Worm (Caenorhabditis elegans) whole organism, young adult: Measurements from ENCODE around the gene sri-71.
A peak's percentile ranks its signal among the peaks of the same experiment; 100 is the strongest.
"Not testable (repeated sequence)": the region's sequence is repeated elsewhere in the genome, so short reads cannot be mapped to it uniquely, and the experiment has no call there.

Experiments used
- B0261.1 ChIP-seq: sonication (generic microtip); optimal IDR thresholded peaks from 2 replicates; lab custom pipeline; 2016; ENCODE audit warnings: mild to moderate bottlenecking, missing genetic modification characterization, moderate library complexity, missing compliant biosample characterization
- D2030.7 ChIP-seq: fragments of 200-800 bp; sonication (Bioruptor generic); IDR thresholded peaks from 2 replicates; pipeline ENCODE4 v1.3.6; 2022; ENCODE audit warnings: missing genetic modification reagents, missing genetic modification characterization, missing compliant biosample characterization
- F22D6.2 ChIP-seq: sonication (generic microtip); optimal IDR thresholded peaks from 2 replicates; lab custom pipeline; 2016; ENCODE audit warnings: mild to moderate bottlenecking, missing genetic modification characterization, missing compliant biosample characterization
- F23B12.7 ChIP-seq: sonication (generic microtip); optimal IDR thresholded peaks from 2 replicates; lab custom pipeline; 2017; ENCODE audit warnings: missing genetic modification characterization, mild to moderate bottlenecking, missing compliant biosample characterization, antibody characterized with exemption, moderate library complexity; ENCODE audit not compliant: insufficient read depth
- F39B2.1 ChIP-seq: fragments of 200-800 bp; sonication (Bioruptor generic); IDR thresholded peaks from 2 replicates; pipeline ENCODE4 v1.3.6; 2022; ENCODE audit warnings: missing genetic modification reagents, missing genetic modification characterization, missing compliant biosample characterization
- F52B5.7 ChIP-seq: sonication (generic microtip); optimal IDR thresholded peaks from 2 replicates; lab custom pipeline; 2016; ENCODE audit warnings: mild to moderate bottlenecking, missing genetic modification characterization, missing compliant biosample characterization
- F57A8.1 ChIP-seq: fragments of 200-800 bp; sonication (Bioruptor generic); optimal IDR thresholded peaks from 2 replicates; lab custom pipeline; 2018; ENCODE audit warnings: mild to moderate bottlenecking, missing genetic modification characterization, moderate library complexity, missing compliant biosample characterization
- Y67H2A.10 ChIP-seq: fragments of 200-800 bp; sonication (Bioruptor generic); conservative IDR thresholded peaks from 2 replicates; pipeline ENCODE4 v1.3.6; 2022; ENCODE audit warnings: missing genetic modification reagents, missing genetic modification characterization, missing compliant biosample characterization
- Y95B8A.8 ChIP-seq: fragments of 200-800 bp; sonication (Bioruptor generic); IDR thresholded peaks from 2 replicates; pipeline ENCODE4 v1.3.6; 2022; ENCODE audit warnings: missing genetic modification reagents, missing genetic modification characterization, missing compliant biosample characterization
- ama-1 ChIP-seq, 3 experiments: fragments of 150-350 bp in 1 of 3; sonication (generic microtip) in 2 of 3; optimal IDR thresholded peaks; 2 replicates each; lab custom pipeline; 2014 to 2018; ENCODE audit warnings: missing biosample characterization in 2 of 3, missing genetic modification characterization in 2 of 3, missing genetic modification reagents in 2 of 3
- aptf-3 ChIP-seq: fragments of 200-800 bp; sonication (Bioruptor generic); IDR thresholded peaks from 2 replicates; pipeline ENCODE4 v1.3.6; 2022; ENCODE audit warnings: missing genetic modification characterization, missing compliant biosample characterization
- atf-7 ChIP-seq: sonication (generic microtip); optimal IDR thresholded peaks from 2 replicates; lab custom pipeline; 2017; ENCODE audit warnings: mild to moderate bottlenecking, missing genetic modification characterization, missing compliant biosample characterization
- attf-5 ChIP-seq: fragments of 200-800 bp; sonication (Bioruptor generic); optimal IDR thresholded peaks from 2 replicates; lab custom pipeline; 2018; ENCODE audit warnings: mild to moderate bottlenecking, missing genetic modification characterization, missing compliant biosample characterization
- cebp-2 ChIP-seq: fragments of 200-800 bp; sonication (Bioruptor generic); IDR thresholded peaks from 2 replicates; pipeline ENCODE4 v1.3.6; 2022; ENCODE audit warnings: missing genetic modification characterization, missing compliant biosample characterization
- ceh-79 ChIP-seq: sonication (generic microtip); optimal IDR thresholded peaks from 2 replicates; lab custom pipeline; 2017; ENCODE audit warnings: mild to moderate bottlenecking, missing genetic modification characterization, missing compliant biosample characterization
- egl-44 ChIP-seq: fragments of 200-800 bp; sonication (Bioruptor generic); IDR thresholded peaks from 2 replicates; pipeline ENCODE4 v1.3.6; 2022; ENCODE audit warnings: missing genetic modification reagents, missing genetic modification characterization, missing compliant biosample characterization
- egrh-3 ChIP-seq: fragments of 200-800 bp; sonication (Bioruptor generic); IDR thresholded peaks from 2 replicates; pipeline ENCODE4 v1.3.6; 2022; ENCODE audit warnings: missing genetic modification reagents, missing genetic modification characterization, missing compliant biosample characterization
- let-607 ChIP-seq, 2 experiments: fragments of 200-800 bp in 1 of 2; sonication (Bioruptor generic) in 1 of 2; sonication (generic microtip) in 1 of 2; optimal IDR thresholded peaks; 2 replicates each; lab custom pipeline; 2016 to 2018; ENCODE audit warnings: mild to moderate bottlenecking in 2 of 2, missing compliant biosample characterization in 2 of 2, missing genetic modification characterization in 2 of 2, moderate library complexity in 2 of 2, missing genotype in 1 of 2
- lsl-1 ChIP-seq: fragments of 200-800 bp; sonication (Bioruptor generic); optimal IDR thresholded peaks from 2 replicates; lab custom pipeline; 2018; ENCODE audit warnings: mild to moderate bottlenecking, missing genetic modification characterization, moderate library complexity, missing compliant biosample characterization
- madf-10 ChIP-seq: sonication (generic microtip); optimal IDR thresholded peaks from 2 replicates; lab custom pipeline; 2016; ENCODE audit warnings: mild to moderate bottlenecking, missing genetic modification characterization, missing compliant biosample characterization
- madf-8 ChIP-seq: fragments of 200-800 bp; sonication (Bioruptor generic); conservative IDR thresholded peaks from 2 replicates; pipeline ENCODE4 v1.3.6; 2022; ENCODE audit warnings: missing genetic modification reagents, missing genetic modification characterization, missing compliant biosample characterization
- mxl-1 ChIP-seq: sonication (generic microtip); optimal IDR thresholded peaks from 2 replicates; lab custom pipeline; 2016; ENCODE audit warnings: missing genetic modification characterization, missing compliant biosample characterization
- nfya-1 ChIP-seq: sonication (generic microtip); optimal IDR thresholded peaks from 2 replicates; lab custom pipeline; 2017; ENCODE audit warnings: antibody characterized with exemption, missing compliant biosample characterization, missing genetic modification characterization, borderline replicate concordance; ENCODE audit not compliant: insufficient read depth
- nfya-2 ChIP-seq: fragments of 200-800 bp; sonication (Bioruptor generic); IDR thresholded peaks from 2 replicates; pipeline ENCODE4 v1.3.6; 2022; ENCODE audit warnings: missing genetic modification reagents, missing genetic modification characterization, missing compliant biosample characterization
- nfyb-1 ChIP-seq: fragments of 200-800 bp; sonication (Bioruptor generic); IDR thresholded peaks from 2 replicates; pipeline ENCODE4 v1.3.6; 2022; ENCODE audit warnings: missing genetic modification reagents, missing genetic modification characterization, missing compliant biosample characterization
- nhr-179 ChIP-seq: sonication (generic microtip); optimal IDR thresholded peaks from 2 replicates; lab custom pipeline; 2016; ENCODE audit warnings: mild to moderate bottlenecking, missing genetic modification characterization, missing compliant biosample characterization
- nhr-27 ChIP-seq: fragments of 200-800 bp; sonication (Bioruptor generic); optimal IDR thresholded peaks from 2 replicates; lab custom pipeline; 2018; ENCODE audit warnings: mild to moderate bottlenecking, missing genetic modification characterization, moderate library complexity, missing compliant biosample characterization
- nhr-80 ChIP-seq: sonication (generic microtip); optimal IDR thresholded peaks from 2 replicates; lab custom pipeline; 2016; ENCODE audit warnings: missing genetic modification characterization, missing compliant biosample characterization
- nhr-90 ChIP-seq: sonication (generic microtip); optimal IDR thresholded peaks from 2 replicates; lab custom pipeline; 2016; ENCODE audit warnings: missing genotype, mild to moderate bottlenecking, missing genetic modification characterization, missing compliant biosample characterization
- rec-8 ChIP-seq, 2 experiments: sonication (generic microtip); optimal IDR thresholded peaks; 2 replicates each; lab custom pipeline; 2016; ENCODE audit warnings: mild to moderate bottlenecking in 2 of 2, missing genetic modification characterization in 2 of 2, missing genetic modification reagents in 2 of 2, missing genotype in 2 of 2, missing biosample characterization in 1 of 2, missing compliant biosample characterization in 1 of 2, moderate library complexity in 1 of 2
- repo-1 ChIP-seq: sonication (generic microtip); optimal IDR thresholded peaks from 2 replicates; lab custom pipeline; 2017; ENCODE audit warnings: mild to moderate bottlenecking, missing genetic modification characterization, missing compliant biosample characterization
- rpc-1 ChIP-seq, 2 experiments: fragments of 150-350 bp in 1 of 2; sonication (generic microtip) in 1 of 2; optimal IDR thresholded peaks; 2 replicates each; lab custom pipeline; 2014 to 2018; ENCODE audit warnings: missing biosample characterization in 1 of 2, missing genetic modification characterization in 1 of 2, missing genetic modification reagents in 1 of 2, missing genotype in 1 of 2
- ztf-22 ChIP-seq: fragments of 200-800 bp; sonication (Bioruptor generic); optimal IDR thresholded peaks from 2 replicates; lab custom pipeline; 2018; ENCODE audit warnings: mild to moderate bottlenecking, missing genetic modification characterization, moderate library complexity, missing compliant biosample characterization
- ztf-28 ChIP-seq: fragments of 200-800 bp; sonication (Bioruptor generic); IDR thresholded peaks from 2 replicates; pipeline ENCODE4 v1.3.6; 2022; ENCODE audit warnings: missing genetic modification reagents, missing genetic modification characterization, missing compliant biosample characterization

sri-71 gene

DNA sequence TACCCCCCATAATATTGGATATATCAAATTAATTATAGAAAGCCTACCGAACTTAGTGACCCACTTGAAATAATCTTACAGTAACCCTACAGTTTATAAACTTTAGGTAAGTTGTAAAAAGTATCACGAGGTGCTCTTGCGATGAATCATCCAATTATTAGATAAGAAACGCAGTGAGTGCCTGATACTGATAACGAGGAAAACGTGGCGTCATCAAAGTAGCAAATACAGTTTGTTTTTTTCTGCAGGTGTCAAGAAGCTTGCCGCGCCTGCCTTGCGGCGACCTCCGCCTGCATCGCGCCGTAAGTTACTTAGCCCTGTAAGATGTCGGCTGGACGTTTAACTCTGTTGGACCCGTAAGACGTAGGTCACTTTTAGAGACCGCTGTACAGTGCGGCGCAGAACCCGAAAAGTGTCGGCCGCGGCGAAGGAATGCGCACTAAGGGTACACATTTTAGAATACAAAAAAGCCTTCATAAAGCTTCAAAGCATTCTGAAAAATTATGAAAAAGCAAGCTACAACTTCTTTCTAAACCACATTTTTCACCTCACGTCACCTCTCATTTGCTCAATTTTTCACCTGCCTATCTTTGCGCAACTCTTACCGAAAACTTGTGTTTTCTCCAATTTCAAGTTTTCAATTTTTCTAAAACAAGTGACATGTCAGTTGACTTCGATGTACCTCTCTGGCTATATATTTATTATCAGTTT lies 17.2 kb upstream of the sri-71 start, which contains the start of gene sri-38 (continued):
- TF ChIP-seq B0261.1 (tag; lab: Kevin White, UChicago), result no peak
- no peak for TF ChIP-seq ceh-79 (tag; lab: Kevin White, UChicago)
- no peak for TF ChIP-seq Y95B8A.8 (GFP tag; lab: Robert Waterston, UW)
- TF ChIP-seq madf-8 (GFP tag; lab: Robert Waterston, UW), result no peak
- TF ChIP-seq egrh-3, result no peak
- TF ChIP-seq ztf-22 (GFP tag; lab: Kevin White, UChicago), result no peak
- no peak for TF ChIP-seq nfyb-1 (GFP tag; lab: Robert Waterston, UW)
- TF ChIP-seq ama-1 (optimal IDR thresholded peaks at IDR 0.05; lab: Kevin White, UChicago), result no peak
- TF ChIP-seq ama-1 (GFP tag; optimal IDR thresholded peaks at IDR 0.05; lab: Kevin White, UChicago), result no peak
- peak; percentile 67 for TF ChIP-seq nhr-80 (tag; lab: Kevin White, UChicago)
- peak; percentile 56 for TF ChIP-seq atf-7

DNA sequence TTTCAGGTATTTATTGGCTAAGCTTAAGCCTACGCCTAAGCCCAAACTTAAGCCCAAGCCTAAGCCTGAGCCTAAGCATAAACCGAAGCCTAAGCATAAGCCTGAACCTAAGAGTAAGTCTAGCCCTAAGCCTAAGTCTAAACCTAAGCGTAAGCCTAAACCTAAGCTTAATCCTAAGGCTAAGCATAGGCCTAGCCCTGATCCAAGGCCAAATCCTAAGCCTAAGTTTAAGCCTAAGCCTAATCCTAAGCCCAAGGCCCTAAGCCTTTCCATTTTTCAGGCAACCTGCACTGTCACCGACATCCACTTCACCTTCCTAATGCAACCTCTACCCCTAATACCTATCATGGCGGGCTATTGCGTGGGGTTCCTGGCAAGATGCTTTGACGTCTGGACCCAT lies 16.5 kb upstream of the sri-71 start:
- TF ChIP-seq madf-10 (tag; lab: Kevin White, UChicago) (no peak), ztf-28 (GFP tag; lab: Robert Waterston, UW) (0 out of 2 replicates have a peak, but pooled peaks have one; percentile 9)
- TF ChIP-seq, all 124 proteins: peak for 1

ce11 chrII:2612278-2612677 lies 15.3 kb upstream of the sri-71 start, which contains the start of gene D2062.13:
Gene D2062.13, plus strand, starts transcription at chrII:2612578.
- not testable (repeated sequence) for TF ChIP-seq nhr-90 (tag; lab: Kevin White, UChicago); nfya-1 (tag; lab: Kevin White, UChicago); egl-44 (GFP tag; lab: Robert Waterston, UW)

ce11 chrII:2616634-2617033 lies 10.9 kb upstream of the sri-71 start, which contains the start of gene msrp-5:
Gene msrp-5, plus strand, starts transcription at chrII:2616934.
- not testable (repeated sequence) for TF ChIP-seq F52B5.7 (tag; lab: Kevin White, UChicago); D2030.7 (GFP tag; lab: Robert Waterston, UW); nhr-27 (tag; lab: Kevin White, UChicago)

DNA sequence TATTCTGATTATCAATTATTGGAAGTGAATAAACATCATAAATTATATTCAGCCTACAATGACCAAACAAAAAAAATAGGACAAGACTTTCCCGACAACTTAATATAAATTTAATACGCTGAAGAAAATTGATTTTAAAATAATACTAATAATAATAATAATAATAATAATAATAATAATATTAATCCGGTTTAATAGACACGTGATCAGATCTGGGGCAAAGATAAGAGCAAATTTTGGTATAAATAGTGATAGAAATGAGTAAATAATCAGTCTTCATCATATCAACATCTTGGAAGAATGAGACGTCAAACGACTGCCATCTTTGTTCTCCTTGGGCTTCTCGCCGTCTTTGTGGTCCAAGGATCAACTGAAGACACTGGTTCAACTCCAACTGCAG lies 8.4 kb upstream of the sri-71 start, which contains the start of gene msrp-6:
msrp-6 (plus strand) TSS at position 301 of the 400 bp plus-strand sequence.
- TF ChIP-seq Y67H2A.10 (GFP tag; lab: Robert Waterston, UW); mxl-1 (tag; lab: Kevin White, UChicago); D2030.7 (GFP tag; lab: Robert Waterston, UW): not testable (repeated sequence)

DNA sequence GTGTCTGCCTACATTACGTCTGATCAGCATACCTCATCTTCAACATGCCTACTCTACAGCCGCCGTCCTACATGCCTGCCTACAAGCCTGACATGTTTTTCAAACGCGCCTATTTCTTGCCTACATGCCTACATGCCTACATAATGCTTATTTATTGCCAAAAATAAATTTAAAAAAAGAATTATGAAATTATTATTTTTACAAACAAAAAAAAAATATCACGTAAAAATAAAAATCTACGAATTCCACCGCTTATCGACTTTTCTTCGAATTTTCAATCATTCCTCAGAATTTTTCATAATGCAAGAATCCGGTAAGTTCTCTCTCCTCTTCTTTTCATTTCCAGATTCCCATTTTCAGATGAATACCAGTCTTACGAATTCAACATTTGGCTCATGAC lies 5.1 kb upstream of the sri-71 start, which contains the start of gene D2062.5:
D2062.5 (plus strand) TSS at position 301 of the 400 bp plus-strand sequence.
- TF ChIP-seq rec-8 (tag; optimal IDR thresholded peaks at IDR 0.05; lab: Kevin White, UChicago) (no peak), ztf-28 (GFP tag; lab: Robert Waterston, UW) (no peak), F57A8.1 (GFP tag; lab: Kevin White, UChicago) (no peak), Y67H2A.10 (GFP tag; lab: Robert Waterston, UW) (no peak), nhr-179 (tag; lab: Kevin White, UChicago) (no peak), madf-8 (GFP tag; lab: Robert Waterston, UW) (no peak), nfya-2 (GFP tag; lab: Robert Waterston, UW) (no peak), aptf-3 (no peak), lsl-1 (GFP tag; lab: Kevin White, UChicago) (no peak), attf-5 (GFP tag; lab: Kevin White, UChicago) (no peak), repo-1 (tag; lab: Kevin White, UChicago) (no peak), F23B12.7 (tag; lab: Kevin White, UChicago) (no peak), F39B2.1 (GFP tag; lab: Robert Waterston, UW) (no peak), cebp-2 (GFP tag; lab: Robert Waterston, UW) (no peak), let-607 (tag; optimal IDR thresholded peaks at IDR 0.05; lab: Kevin White, UChicago) (no peak), rpc-1 (optimal IDR thresholded peaks at IDR 0.05; lab: Kevin White, UChicago) (no peak), rpc-1 (tag; optimal IDR thresholded peaks at IDR 0.05; lab: Kevin White, UChicago) (no peak), F22D6.2 (tag; lab: Kevin White, UChicago) (no peak)
